Fruit fly (Drosophila melanogaster) Kc167 (cell line): ENCODE measurements around the gene Septin2.

ENCODE experiments used
- Myc ChIP-seq: fragments of >200 bp; optimal IDR thresholded peaks from 2 replicates; lab custom pipeline; 2017; ENCODE audit warnings: missing external identifiers
- Sin3A ChIP-seq: fragments of >200 bp; optimal IDR thresholded peaks from 2 replicates; lab custom pipeline; 2018; ENCODE audit warnings: missing external identifiers
- h ChIP-seq: fragments of >200 bp; optimal IDR thresholded peaks from 3 replicates; lab custom pipeline; 2018; ENCODE audit warnings: missing external identifiers
- insv ChIP-seq: fragments of >200 bp; optimal IDR thresholded peaks from 3 replicates; lab custom pipeline; 2018; ENCODE audit warnings: missing external identifiers
- psq ChIP-seq: fragments of >200 bp; optimal IDR thresholded peaks from 2 replicates; lab custom pipeline; 2017; ENCODE audit warnings: missing external identifiers
- ttk ChIP-seq: sonication (Bioruptor generic); optimal IDR thresholded peaks from 2 replicates; lab custom pipeline; 2017; ENCODE audit warnings: missing external identifiers

Septin2 gene

dm6 chr3R:20593463-20593838 lies 5.3 kb upstream of the Septin2 start:
- TF ChIP-seq Sin3A = no peak
- no peak for TF ChIP-seq insv (lab: Kevin White, UChicago)
- no peak for TF ChIP-seq h (lab: Kevin White, UChicago)
- TF ChIP-seq ttk (lab: Kevin White, UChicago) = no peak

- TF ChIP-seq Sin3A (no peak), h (lab: Kevin White, UChicago) (no peak), insv (lab: Kevin White, UChicago) (no peak), Myc (no peak), ttk (lab: Kevin White, UChicago) (no peak), psq (lab: Kevin White, UChicago) (no peak)
Measured at dm6 chr3R:20592517-20593462, 4.6 kb upstream of the Septin2 start, which contains the start of the genes Pus1 and bon. Gene Pus1 (minus strand): TSS chr3R:20592671. Gene bon (plus strand): TSS chr3R:20593139.

dm6 chr3R:20588480-20588785 lies 277 bp upstream of the Septin2 start, which contains the start of gene Srp72:
Gene Srp72 (plus strand): TSS chr3R:20588711.
- TF ChIP-seq Myc (no peak), ttk (lab: Kevin White, UChicago) (no peak), h (lab: Kevin White, UChicago) (no peak), Sin3A (no peak), insv (lab: Kevin White, UChicago) (no peak), psq (lab: Kevin White, UChicago) (no peak)

- TF ChIP-seq insv (lab: Kevin White, UChicago) (no peak), ttk (lab: Kevin White, UChicago) (no peak)
Measured at dm6 chr3R:20586409-20586808, 1.7 kb downstream of the Septin2 start.

dm6 chr3R:20585566-20585965 lies 2.6 kb downstream of the Septin2 start, which contains the start of gene CG16953:
Gene CG16953 (minus strand): TSS chr3R:20585833.
- TF ChIP-seq insv (lab: Kevin White, UChicago) (no peak), Sin3A (no peak), psq (lab: Kevin White, UChicago) (no peak), Myc (no peak), h (lab: Kevin White, UChicago) (no peak), ttk (lab: Kevin White, UChicago) (no peak)

- TF ChIP-seq Sin3A (no peak), psq (lab: Kevin White, UChicago) (no peak), insv (lab: Kevin White, UChicago) (no peak), Myc (no peak), ttk (lab: Kevin White, UChicago) (no peak), h (lab: Kevin White, UChicago) (no peak)
Measured at dm6 chr3R:20581376-20581775, 6.8 kb downstream of the Septin2 start, which contains the start of gene CG34008. Gene CG34008 (minus strand): TSS chr3R:20581522.

- no peak for TF ChIP-seq psq (lab: Kevin White, UChicago)
- TF ChIP-seq insv (lab: Kevin White, UChicago) = no peak
- TF ChIP-seq Sin3A = no peak
- no peak for TF ChIP-seq ttk (lab: Kevin White, UChicago)
- TF ChIP-seq h (lab: Kevin White, UChicago) = no peak
- TF ChIP-seq Myc = no peak
Measured at dm6 chr3R:20579816-20580215, 8.3 kb downstream of the Septin2 start, which contains the start of the genes EloB and Srp14. Gene EloB (minus strand): TSS chr3R:20579850. Gene Srp14 (plus strand): TSS chr3R:20580115.

- TF ChIP-seq Sin3A (no peak), insv (lab: Kevin White, UChicago) (no peak), psq (lab: Kevin White, UChicago) (no peak), h (lab: Kevin White, UChicago) (no peak), ttk (lab: Kevin White, UChicago) (no peak), Myc (no peak)
Measured at dm6 chr3R:20576789-20577188, 11.4 kb downstream of the Septin2 start, which contains the start of the genes TFAM and CG5412. Gene TFAM (minus strand): TSS chr3R:20577010. Gene CG5412 (plus strand): TSS chr3R:20577053.

- TF ChIP-seq Sin3A = no peak
- no peak for TF ChIP-seq Myc
- TF ChIP-seq insv (lab: Kevin White, UChicago) = no peak
- no peak for TF ChIP-seq ttk (lab: Kevin White, UChicago)
- no peak for TF ChIP-seq psq (lab: Kevin White, UChicago)
- no peak for TF ChIP-seq h (lab: Kevin White, UChicago)
Measured at dm6 chr3R:20574535-20574980, 13.6 kb downstream of the Septin2 start.

- TF ChIP-seq ttk (lab: Kevin White, UChicago) (no peak), h (lab: Kevin White, UChicago) (no peak), Myc (no peak), Sin3A (no peak), psq (lab: Kevin White, UChicago) (no peak), insv (lab: Kevin White, UChicago) (no peak)
Measured at dm6 chr3R:20573326-20573725, 14.8 kb downstream of the Septin2 start.

- TF ChIP-seq Myc (no peak), psq (lab: Kevin White, UChicago) (no peak), ttk (lab: Kevin White, UChicago) (no peak), h (lab: Kevin White, UChicago) (no peak), Sin3A (no peak), insv (lab: Kevin White, UChicago) (no peak)
Measured at dm6 chr3R:20567507-20568222, 20.5 kb downstream of the Septin2 start.
